Worm (Caenorhabditis elegans) whole organism, midembryonic: ENCODE results near the gene Y22D7AL.9.

Experiments
- flt-1 ChIP-seq: fragments of 200-800 bp; sonication (Bioruptor generic); IDR thresholded peaks from 2 replicates; pipeline ENCODE4 v1.3.6; 2022; ENCODE audit warnings: missing genetic modification characterization, missing compliant biosample characterization
- med-1 ChIP-seq: sonication (generic microtip); optimal IDR thresholded peaks from 2 replicates; lab custom pipeline; 2017; ENCODE audit warnings: missing genetic modification characterization, mild to moderate bottlenecking, missing compliant biosample characterization, antibody characterized with exemption, missing genetic modification reagents; ENCODE audit not compliant: insufficient read depth
- tab-1 ChIP-seq: fragments of 200-800 bp; sonication (Bioruptor generic); IDR thresholded peaks from 2 replicates; pipeline ENCODE4 v1.3.6; 2022; ENCODE audit warnings: missing genetic modification characterization, missing compliant biosample characterization
- ztf-29 ChIP-seq: fragments of 200-800 bp; sonication (Bioruptor generic); IDR thresholded peaks from 2 replicates; pipeline ENCODE4 v1.3.6; 2022; ENCODE audit warnings: missing genetic modification reagents, missing genetic modification characterization, missing compliant biosample characterization

DNA sequence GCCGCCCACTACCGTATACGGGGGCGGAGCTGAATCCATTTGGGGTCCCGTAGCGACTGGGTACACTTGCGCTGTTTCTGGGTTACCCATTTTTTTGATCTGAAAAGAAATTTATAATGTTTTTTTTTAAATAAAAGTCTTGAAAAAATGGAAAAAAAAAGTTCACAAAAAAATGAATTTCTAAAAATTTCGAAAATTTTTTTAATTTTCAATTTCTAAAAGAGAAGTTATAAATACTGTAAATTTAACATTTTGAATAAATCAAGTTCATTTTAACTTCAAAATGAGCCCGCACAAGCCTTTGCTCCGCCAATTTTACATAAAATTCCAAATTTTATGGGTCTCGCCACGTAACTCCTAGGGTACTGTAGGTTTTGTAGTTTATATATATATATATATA, 45.9 kb upstream of the Y22D7AL.9 start, which contains the start of gene Y22D7AL.15:
- no peak for TF ChIP-seq flt-1 (GFP tag; lab: Robert Waterston, UW)
- TF ChIP-seq tab-1 (GFP tag; lab: Robert Waterston, UW) = no peak
- TF ChIP-seq ztf-29 = no peak
- no peak for TF ChIP-seq med-1 (GFP tag; lab: Kevin White, UChicago)
